Fruit fly (Drosophila melanogaster) whole organism: Measurements from ENCODE around the gene ca.

ENCODE experiments used
- CG8478 ChIP-seq: fragments of >200 bp; optimal IDR thresholded peaks from 2 replicates; lab custom pipeline; 2018; ENCODE audit warnings: inconsistent platforms
- Dll ChIP-seq: fragments of >200 bp; optimal IDR thresholded peaks from 2 replicates; lab custom pipeline; 2017
- EcR ChIP-seq, 2 experiments: fragments of >200 bp; optimal IDR thresholded peaks; 2 replicates each; lab custom pipeline; 2017; ENCODE audit warnings: missing biosample characterization in 2 of 2, missing genetic modification characterization in 2 of 2, missing genetic modification reagents in 2 of 2
- pan ChIP-seq: fragments of >200 bp; optimal IDR thresholded peaks from 2 replicates; lab custom pipeline; 2017
- psq ChIP-seq: fragments of >200 bp; optimal IDR thresholded peaks from 2 replicates; lab custom pipeline; 2017
- usp ChIP-seq: fragments of >200 bp; optimal IDR thresholded peaks from 2 replicates; lab custom pipeline; 2017; ENCODE audit warnings: missing biosample characterization, missing genetic modification characterization, mixed read lengths

Gene ca

dm6 chr3R:29798966-29799680, 7.5 kb upstream of the ca start, which contains the start of the genes Rnb and Drice:
Gene Rnb, minus strand, starts transcription at chr3R:29799354.
Gene Drice, plus strand, starts transcription at chr3R:29799658.
- TF ChIP-seq usp (GFP tag; lab: Kevin White, UChicago), result no peak
- TF ChIP-seq EcR (GFP tag; optimal IDR thresholded peaks at IDR 0.05; lab: Kevin White, UChicago), result no peak
- no peak for TF ChIP-seq CG8478
- TF ChIP-seq Dll, result no peak
- TF ChIP-seq pan, result no peak
- no peak for TF ChIP-seq psq (lab: Kevin White, UChicago)

dm6 chr3R:29799681-29800028, 7.0 kb upstream of the ca start:
- TF ChIP-seq CG8478, result no peak

dm6 chr3R:29802753-29803313, 3.8 kb upstream of the ca start, which contains the start of the genes Etfb and CG7789:
Gene Etfb, minus strand, starts transcription at chr3R:29802945.
Gene CG7789, plus strand, starts transcription at chr3R:29803196.
- TF ChIP-seq pan (no peak), EcR (GFP tag; optimal IDR thresholded peaks at IDR 0.05; lab: Kevin White, UChicago) (no peak), usp (GFP tag; lab: Kevin White, UChicago) (no peak), Dll (no peak), CG8478 (no peak), psq (lab: Kevin White, UChicago) (no peak)

- TF ChIP-seq Dll (no peak), pan (no peak), usp (GFP tag; lab: Kevin White, UChicago) (no peak), CG8478 (no peak), psq (lab: Kevin White, UChicago) (no peak), EcR (GFP tag; optimal IDR thresholded peaks at IDR 0.05; lab: Kevin White, UChicago) (no peak)
Measured at dm6 chr3R:29816266-29816665, 9.7 kb downstream of the ca start, which contains the start of gene Vps16B. Gene Vps16B, minus strand, starts transcription at chr3R:29816451.

dm6 chr3R:29817664-29818063, 11.1 kb downstream of the ca start, which contains the start of gene CG7829:
Gene CG7829, minus strand, starts transcription at chr3R:29817764.
- TF ChIP-seq EcR (GFP tag; optimal IDR thresholded peaks at IDR 0.05; lab: Kevin White, UChicago) (no peak), CG8478 (no peak), usp (GFP tag; lab: Kevin White, UChicago) (no peak), psq (lab: Kevin White, UChicago) (no peak), pan (no peak), Dll (no peak)

dm6 chr3R:29818434-29819268, 12.0 kb downstream of the ca start, which contains the start of gene neo:
Gene neo, plus strand, starts transcription at chr3R:29819131.
- TF ChIP-seq usp (GFP tag; lab: Kevin White, UChicago) (no peak), Dll (peak; percentile 16)

dm6 chr3R:29829228-29829786, 22.7 kb downstream of the ca start:
- no peak for TF ChIP-seq EcR (GFP tag; optimal IDR thresholded peaks at IDR 0.05; lab: Kevin White, UChicago)
- no peak for TF ChIP-seq usp (GFP tag; lab: Kevin White, UChicago)
- no peak for TF ChIP-seq pan
- no peak for TF ChIP-seq Dll
- no peak for TF ChIP-seq CG8478

dm6 chr3R:29830925-29831324, 24.3 kb downstream of the ca start:
- TF ChIP-seq CG8478 (no peak), psq (lab: Kevin White, UChicago) (no peak), pan (no peak), Dll (no peak), usp (GFP tag; lab: Kevin White, UChicago) (no peak), EcR (GFP tag; optimal IDR thresholded peaks at IDR 0.05; lab: Kevin White, UChicago) (no peak)

- no peak for TF ChIP-seq EcR (GFP tag; optimal IDR thresholded peaks at IDR 0.05; lab: Kevin White, UChicago)
- no peak for TF ChIP-seq pan
- no peak for TF ChIP-seq psq (lab: Kevin White, UChicago)
- no peak for TF ChIP-seq usp (GFP tag; lab: Kevin White, UChicago)
- no peak for TF ChIP-seq CG8478
- no peak for TF ChIP-seq Dll
Measured at dm6 chr3R:29834759-29835709, 28.4 kb downstream of the ca start, which contains the start of gene Atg16. Gene Atg16, minus strand, starts transcription at chr3R:29835101.

dm6 chr3R:29835710-29836049, 29.1 kb downstream of the ca start, which contains the start of gene Prtl99C:
Gene Prtl99C, plus strand, starts transcription at chr3R:29835950.
- no peak for TF ChIP-seq pan
- TF ChIP-seq CG8478, result no peak
- TF ChIP-seq Dll, result no peak
- no peak for TF ChIP-seq usp (GFP tag; lab: Kevin White, UChicago)
- TF ChIP-seq EcR (GFP tag; optimal IDR thresholded peaks at IDR 0.05; lab: Kevin White, UChicago), result no peak
- no peak for TF ChIP-seq psq (lab: Kevin White, UChicago)

- no peak for TF ChIP-seq EcR (GFP tag; optimal IDR thresholded peaks at IDR 0.05; lab: Kevin White, UChicago)
Measured at dm6 chr3R:29836188-29836587, 29.6 kb downstream of the ca start, which contains the start of gene CG42592. Gene CG42592, minus strand, starts transcription at chr3R:29836288.
